Worm (Caenorhabditis elegans) whole organism, early embryonic: ENCODE measurements around the gene Y53C12A.6.

Experiments
- B0310.2 ChIP-seq: sonication (generic microtip); optimal IDR thresholded peaks from 2 replicates; lab custom pipeline; 2016; ENCODE audit warnings: mild to moderate bottlenecking, missing genetic modification characterization, missing compliant biosample characterization
- F13C5.2 ChIP-seq: sonication (generic microtip); optimal IDR thresholded peaks from 2 replicates; lab custom pipeline; 2017; ENCODE audit warnings: mild to moderate bottlenecking, missing genetic modification characterization, inconsistent platforms, missing compliant biosample characterization
- aly-1 ChIP-seq: sonication (generic microtip); optimal IDR thresholded peaks from 2 replicates; lab custom pipeline; 2016; ENCODE audit warnings: missing genetic modification characterization, missing compliant biosample characterization
- ama-1 ChIP-seq: fragments of 150-350 bp; optimal IDR thresholded peaks from 2 replicates; lab custom pipeline; 2014
- ceh-13 ChIP-seq: fragments of 200-800 bp; sonication (Bioruptor generic); optimal IDR thresholded peaks from 2 replicates; lab custom pipeline; 2018; ENCODE audit warnings: mild to moderate bottlenecking, missing genetic modification characterization, missing compliant biosample characterization
- ceh-36 ChIP-seq: sonication (generic microtip); optimal IDR thresholded peaks from 2 replicates; lab custom pipeline; 2016; ENCODE audit warnings: missing genetic modification characterization, inconsistent platforms, missing compliant biosample characterization
- ets-7 ChIP-seq: sonication (generic microtip); optimal IDR thresholded peaks from 2 replicates; lab custom pipeline; 2016; ENCODE audit warnings: missing genotype, missing genetic modification characterization, missing compliant biosample characterization
- flt-1 ChIP-seq: fragments of 200-800 bp; sonication (Bioruptor generic); IDR thresholded peaks from 2 replicates; pipeline ENCODE4 v1.3.6; 2022; ENCODE audit warnings: missing genetic modification characterization, missing compliant biosample characterization
- hmbx-1 ChIP-seq: sonication (generic microtip); optimal IDR thresholded peaks from 2 replicates; lab custom pipeline; 2016; ENCODE audit warnings: mild to moderate bottlenecking, missing genetic modification characterization, missing compliant biosample characterization
- hmg-4 ChIP-seq: fragments of 200-800 bp; sonication (Bioruptor generic); optimal IDR thresholded peaks from 2 replicates; lab custom pipeline; 2018; ENCODE audit warnings: mild to moderate bottlenecking, missing genetic modification characterization, missing compliant biosample characterization
- hnd-1 ChIP-seq: sonication (generic microtip); optimal IDR thresholded peaks from 2 replicates; lab custom pipeline; 2016; ENCODE audit warnings: missing genetic modification characterization, missing compliant biosample characterization
- pes-1 ChIP-seq: fragments of 200-800 bp; sonication (Bioruptor generic); IDR thresholded peaks from 2 replicates; pipeline ENCODE4 v1.3.6; 2022; ENCODE audit warnings: missing genetic modification reagents, missing genetic modification characterization, missing compliant biosample characterization
- scrt-1 ChIP-seq: fragments of 200-800 bp; sonication (Bioruptor generic); IDR thresholded peaks from 2 replicates; pipeline ENCODE4 v1.3.6; 2022; ENCODE audit warnings: missing genetic modification characterization, missing compliant biosample characterization
- sea-1 ChIP-seq: fragments of 200-800 bp; sonication (Bioruptor generic); conservative IDR thresholded peaks from 2 replicates; pipeline ENCODE4 v1.3.6; 2022; ENCODE audit warnings: missing genetic modification characterization, missing compliant biosample characterization
- tbx-11 ChIP-seq: fragments of 200-800 bp; sonication (Bioruptor generic); IDR thresholded peaks from 2 replicates; pipeline ENCODE4 v1.3.6; 2022; ENCODE audit warnings: missing genetic modification characterization, missing compliant biosample characterization
- tbx-37 ChIP-seq: fragments of 200-800 bp; sonication (Bioruptor generic); conservative IDR thresholded peaks from 2 replicates; pipeline ENCODE4 v1.3.6; 2022; ENCODE audit warnings: missing genetic modification reagents, missing genetic modification characterization, missing compliant biosample characterization
- tra-4 ChIP-seq: sonication (generic microtip); optimal IDR thresholded peaks from 2 replicates; lab custom pipeline; 2017; ENCODE audit warnings: missing genetic modification characterization, missing compliant biosample characterization

Y53C12A.6 gene

DNA sequence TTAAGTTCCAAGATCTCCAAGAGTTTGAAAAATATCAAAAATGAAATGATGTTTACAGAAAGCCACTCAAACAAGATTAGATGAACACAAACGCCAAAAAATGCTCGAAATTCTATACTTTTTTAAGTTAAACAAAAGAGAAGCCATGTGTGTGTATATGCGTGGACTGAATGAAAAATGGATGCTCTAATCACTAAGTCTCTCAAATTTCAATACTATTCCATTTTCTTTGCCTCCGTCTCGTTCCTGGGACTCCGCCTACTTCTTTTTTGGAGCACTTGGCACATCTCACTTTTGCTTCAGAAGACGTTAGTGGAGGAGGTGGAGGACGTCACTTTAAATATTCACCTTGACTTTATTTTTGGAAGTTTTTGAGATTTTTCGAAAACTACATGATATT is 38.0 kb downstream of the Y53C12A.6 start:
- TF ChIP-seq hmbx-1 (tag; lab: Kevin White, UChicago), result no peak
- TF ChIP-seq ama-1 (lab: Kevin White, UChicago), result no peak
- TF ChIP-seq hmg-4, result no peak
- no peak for TF ChIP-seq tbx-37 (GFP tag; lab: Robert Waterston, UW)
- TF ChIP-seq aly-1 (tag; lab: Kevin White, UChicago), result no peak
- TF ChIP-seq tra-4, result no peak
- TF ChIP-seq F13C5.2 (tag; lab: Kevin White, UChicago), result no peak
- TF ChIP-seq ceh-13 (GFP tag; lab: Kevin White, UChicago), result no peak
- TF ChIP-seq flt-1, result no peak
- no peak for TF ChIP-seq sea-1 (GFP tag; lab: Robert Waterston, UW)
- no peak for TF ChIP-seq scrt-1
- TF ChIP-seq ceh-36 (tag; lab: Kevin White, UChicago), result no peak
- TF ChIP-seq B0310.2 (tag; lab: Kevin White, UChicago), result no peak
- no peak for TF ChIP-seq tbx-11 (GFP tag; lab: Robert Waterston, UW)
- no peak for TF ChIP-seq hnd-1

ce11 chrII:9677470-9677869 is 40.3 kb downstream of the Y53C12A.6 start:
- TF ChIP-seq tbx-11 (GFP tag; lab: Robert Waterston, UW) (no peak), hnd-1 (no peak), ama-1 (lab: Kevin White, UChicago) (no peak), ets-7 (tag; lab: Kevin White, UChicago) (no peak), sea-1 (GFP tag; lab: Robert Waterston, UW) (no peak), pes-1 (no peak), ceh-36 (tag; lab: Kevin White, UChicago) (no peak), F13C5.2 (tag; lab: Kevin White, UChicago) (no peak), hmg-4 (no peak)

- no peak for TF ChIP-seq tbx-11 (GFP tag; lab: Robert Waterston, UW)
- TF ChIP-seq tra-4, result no peak
- no peak for TF ChIP-seq ets-7 (tag; lab: Kevin White, UChicago)
Measured at ce11 chrII:9674678-9675077, 43.1 kb downstream of the Y53C12A.6 start, which contains the start of gene arc-1. TSS of gene arc-1 (plus strand) at chrII:9674978.

DNA sequence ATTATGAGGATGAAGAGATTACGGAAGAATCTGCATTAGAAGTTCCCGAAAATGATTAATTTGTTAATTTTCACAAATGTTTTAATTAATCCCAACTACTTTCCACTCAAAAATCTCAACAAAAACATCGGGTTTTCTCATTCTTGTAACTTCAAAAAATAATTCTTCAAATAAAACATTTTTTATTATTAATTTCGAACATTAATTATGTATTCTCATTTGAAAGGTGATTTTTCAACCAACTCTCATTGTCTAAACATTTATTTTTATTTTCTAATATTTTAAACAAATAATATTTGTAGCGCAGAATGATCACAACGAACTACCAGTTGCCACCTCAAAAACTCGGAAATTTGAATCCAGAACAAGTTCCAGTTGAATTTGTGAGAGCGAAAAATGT is 46.5 kb downstream of the Y53C12A.6 start, which contains the start of gene ZK1320.7:
ZK1320.7 (plus strand) TSS at position 301 of the 400 bp plus-strand sequence.
- no peak for TF ChIP-seq ets-7 (tag; lab: Kevin White, UChicago)
- TF ChIP-seq tbx-11 (GFP tag; lab: Robert Waterston, UW), result no peak
- no peak for TF ChIP-seq hmg-4
- no peak for TF ChIP-seq scrt-1
- no peak for TF ChIP-seq ceh-13 (GFP tag; lab: Kevin White, UChicago)
- TF ChIP-seq hmbx-1 (tag; lab: Kevin White, UChicago), result no peak

ce11 chrII:9668959-9669358 is 48.8 kb downstream of the Y53C12A.6 start, which contains the start of gene taf-8:
TSS of gene taf-8 (plus strand) at chrII:9669318.
- TF ChIP-seq flt-1 (no peak; the same call in 1 of the 2 replicates), ets-7 (tag; lab: Kevin White, UChicago) (no peak), ceh-36 (tag; lab: Kevin White, UChicago) (no peak), F13C5.2 (tag; lab: Kevin White, UChicago) (peak; percentile 7), tra-4 (no peak), scrt-1 (no peak), ceh-13 (GFP tag; lab: Kevin White, UChicago) (no peak)

DNA sequence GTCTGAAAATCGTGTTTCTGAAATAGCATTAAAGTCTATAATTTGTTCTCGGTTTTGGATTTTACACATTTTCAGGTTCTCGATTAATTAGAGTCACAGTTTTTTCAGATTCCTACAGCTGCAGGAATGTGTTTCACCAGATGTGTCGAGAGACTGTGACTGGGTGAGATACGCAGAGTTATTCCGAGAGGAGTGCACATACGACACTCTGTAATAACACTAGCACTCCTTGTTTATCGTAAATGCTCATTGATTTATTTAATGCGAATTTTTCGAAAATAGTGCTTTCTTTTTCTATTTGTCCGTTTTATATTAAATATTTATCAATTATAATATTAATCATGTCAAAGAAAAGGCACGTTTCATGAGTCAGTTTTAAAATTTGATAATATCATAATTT is 50.4 kb downstream of the Y53C12A.6 start, which contains the start of gene ZK1320.11:
ZK1320.11 (plus strand) TSS at position 243 of the 400 bp plus-strand sequence.
- TF ChIP-seq hmbx-1 (tag; lab: Kevin White, UChicago), result no peak
- TF ChIP-seq ceh-36 (tag; lab: Kevin White, UChicago), result no peak
- TF ChIP-seq aly-1 (tag; lab: Kevin White, UChicago), result no peak
- no peak for TF ChIP-seq sea-1 (GFP tag; lab: Robert Waterston, UW)
- TF ChIP-seq scrt-1, result no peak
- no peak for TF ChIP-seq tbx-11 (GFP tag; lab: Robert Waterston, UW)
- no peak for TF ChIP-seq hmg-4
- TF ChIP-seq pes-1, result no peak
- no peak for TF ChIP-seq flt-1
- TF ChIP-seq tra-4, result no peak
- no peak for TF ChIP-seq B0310.2 (tag; lab: Kevin White, UChicago)
